Worm (Caenorhabditis elegans) whole organism, young adult: Measurements from ENCODE around the gene tbx-2.

ENCODE experiments used
- ceh-27 ChIP-seq: fragments of 200-800 bp; sonication (Bioruptor generic); optimal IDR thresholded peaks from 2 replicates; lab custom pipeline; 2018; ENCODE audit warnings: mild to moderate bottlenecking, missing genetic modification characterization, moderate library complexity, missing compliant biosample characterization
- lin-35 ChIP-seq, 3 experiments: fragments of 150-350 bp in 2 of 3; sonication (generic microtip) in 1 of 3; optimal IDR thresholded peaks; 2 replicates each; lab custom pipeline; 2014 to 2018; ENCODE audit warnings: missing biosample characterization in 3 of 3, missing genetic modification characterization in 3 of 3, missing genetic modification reagents in 3 of 3
- nfya-1 ChIP-seq: sonication (generic microtip); optimal IDR thresholded peaks from 2 replicates; lab custom pipeline; 2017; ENCODE audit warnings: antibody characterized with exemption, missing compliant biosample characterization, missing genetic modification characterization, borderline replicate concordance; ENCODE audit not compliant: insufficient read depth
- sea-2 ChIP-seq: fragments of 200-800 bp; sonication (Bioruptor generic); IDR thresholded peaks from 2 replicates; pipeline ENCODE4 v1.3.6; 2022; ENCODE audit warnings: missing genetic modification characterization, missing compliant biosample characterization
- zfh-2 ChIP-seq: fragments of 200-800 bp; sonication (Bioruptor generic); conservative IDR thresholded peaks from 2 replicates; pipeline ENCODE4 v1.3.6; 2022; ENCODE audit warnings: missing genetic modification reagents, missing genetic modification characterization, missing compliant biosample characterization

- TF ChIP-seq ceh-27: no peak
- TF ChIP-seq nfya-1 (tag; lab: Kevin White, UChicago): no peak
- no peak for TF ChIP-seq sea-2 (GFP tag; lab: Robert Waterston, UW)
- no peak for TF ChIP-seq lin-35 (GFP tag; optimal IDR thresholded peaks at IDR 0.05; lab: Kevin White, UChicago)
- no peak for TF ChIP-seq zfh-2 (GFP tag; lab: Robert Waterston, UW)
Observed at ce11 chrIII:5125759-5126158, 10.3 kb downstream of the tbx-2 start.
